Fruit fly (Drosophila melanogaster) whole organism, embryonic: ENCODE data around the gene Rgl.

ENCODE experiments used
- ATbp ChIP-seq: fragments of 200-800 bp; sonication (Bioruptor generic); optimal IDR thresholded peaks from 2 replicates; lab custom pipeline; 2017; ENCODE audit warnings: missing biosample characterization, mild to moderate bottlenecking, missing genetic modification characterization, missing genetic modification reagents
- Abd-B ChIP-seq: fragments of 200-800 bp; sonication (Bioruptor generic); optimal IDR thresholded peaks from 2 replicates; lab custom pipeline; 2018; ENCODE audit warnings: missing biosample characterization, mild to moderate bottlenecking, missing genetic modification characterization, moderate library complexity
- B-H2 ChIP-seq: fragments of 200-800 bp; sonication (Bioruptor generic); optimal IDR thresholded peaks from 2 replicates; lab custom pipeline; 2018; ENCODE audit warnings: missing biosample characterization, mild to moderate bottlenecking, missing genetic modification characterization
- CG10209 ChIP-seq: fragments of 200-800 bp; sonication (Bioruptor generic); optimal IDR thresholded peaks from 3 replicates; lab custom pipeline; 2017; ENCODE audit warnings: missing biosample characterization, mild to moderate bottlenecking, missing genetic modification characterization, missing genetic modification reagents
- CG12659 ChIP-seq: fragments of 200-800 bp; sonication (Bioruptor generic); optimal IDR thresholded peaks from 3 replicates; lab custom pipeline; 2017; ENCODE audit warnings: mild to moderate bottlenecking, missing biosample characterization, missing genetic modification reagents, missing genetic modification characterization
- CG13624 ChIP-seq: fragments of 200-800 bp; sonication (Bioruptor generic); optimal IDR thresholded peaks from 2 replicates; lab custom pipeline; 2016; ENCODE audit warnings: missing biosample characterization, missing genetic modification characterization
- CG14710 ChIP-seq: fragments of 200-800 bp; sonication (Bioruptor generic); optimal IDR thresholded peaks from 3 replicates; lab custom pipeline; 2019; ENCODE audit warnings: missing biosample characterization, mild to moderate bottlenecking, missing genetic modification characterization, moderate library complexity
- CG15073 ChIP-seq: fragments of 200-800 bp; sonication (Bioruptor generic); optimal IDR thresholded peaks from 2 replicates; lab custom pipeline; 2016; ENCODE audit warnings: missing biosample characterization, missing genetic modification characterization
- CG18764 ChIP-seq: fragments of 200-800 bp; sonication (Bioruptor generic); optimal IDR thresholded peaks from 3 replicates; lab custom pipeline; 2016; ENCODE audit warnings: missing biosample characterization, missing genetic modification characterization
- CG3065 ChIP-seq: fragments of 200-800 bp; sonication (Bioruptor generic); optimal IDR thresholded peaks from 2 replicates; lab custom pipeline; 2016; ENCODE audit warnings: missing biosample characterization, missing genetic modification characterization
- CG32772 ChIP-seq: fragments of 200-800 bp; sonication (Bioruptor generic); IDR thresholded peaks from 2 replicates; pipeline ENCODE4 v1.3.6; 2022; ENCODE audit warnings: missing biosample characterization, missing genetic modification characterization
- CG4707 ChIP-seq: fragments of 200-800 bp; sonication (Bioruptor generic); optimal IDR thresholded peaks from 2 replicates; lab custom pipeline; 2018; ENCODE audit warnings: missing biosample characterization, mild to moderate bottlenecking, missing genetic modification characterization, moderate library complexity
- CG4854 ChIP-seq: fragments of 200-800 bp; sonication (Bioruptor generic); optimal IDR thresholded peaks from 2 replicates; lab custom pipeline; 2016; ENCODE audit warnings: missing biosample characterization, missing genetic modification characterization, inconsistent platforms
- CG6683 ChIP-seq: fragments of 200-800 bp; sonication (Bioruptor generic); optimal IDR thresholded peaks from 2 replicates; lab custom pipeline; 2017; ENCODE audit warnings: missing biosample characterization, mild to moderate bottlenecking, missing genetic modification characterization, missing genetic modification reagents
- CG6813 ChIP-seq: fragments of 200-800 bp; sonication (Bioruptor generic); optimal IDR thresholded peaks from 2 replicates; lab custom pipeline; 2017; ENCODE audit warnings: missing biosample characterization, missing genetic modification characterization, mild to moderate bottlenecking, moderate library complexity, missing genetic modification reagents
- CG7987 ChIP-seq: fragments of 200-800 bp; sonication (Bioruptor generic); optimal IDR thresholded peaks from 2 replicates; lab custom pipeline; 2018; ENCODE audit warnings: missing biosample characterization, mild to moderate bottlenecking, missing genetic modification characterization, moderate library complexity
- CG8281 ChIP-seq: fragments of 200-800 bp; sonication (Bioruptor generic); optimal IDR thresholded peaks from 2 replicates; lab custom pipeline; 2018; ENCODE audit warnings: missing biosample characterization, mild to moderate bottlenecking, missing genetic modification characterization, moderate library complexity
- CG8924 ChIP-seq: fragments of 200-800 bp; optimal IDR thresholded peaks from 3 replicates; lab custom pipeline; 2019; ENCODE audit warnings: missing biosample characterization, mild to moderate bottlenecking, missing genetic modification characterization, moderate library complexity
- CHES-1-like ChIP-seq: fragments of 200-800 bp; sonication (Bioruptor generic); optimal IDR thresholded peaks from 2 replicates; lab custom pipeline; 2016; ENCODE audit warnings: missing biosample characterization, missing genetic modification characterization
- Chrac-16 ChIP-seq: fragments of 200-800 bp; sonication (Bioruptor generic); optimal IDR thresholded peaks from 3 replicates; lab custom pipeline; 2016; ENCODE audit warnings: missing biosample characterization, missing genetic modification characterization
- D19B ChIP-seq: fragments of 200-800 bp; sonication (Bioruptor generic); optimal IDR thresholded peaks from 2 replicates; lab custom pipeline; 2017; ENCODE audit warnings: missing biosample characterization, mild to moderate bottlenecking, missing genetic modification characterization
- Dad ChIP-seq: fragments of 200-800 bp; sonication (Bioruptor generic); optimal IDR thresholded peaks from 3 replicates; lab custom pipeline; 2016; ENCODE audit warnings: missing biosample characterization, missing genetic modification characterization
- Dip2 ChIP-seq: fragments of 200-800 bp; sonication (Bioruptor generic); IDR thresholded peaks from 2 replicates; pipeline ENCODE4 v1.3.6; 2022; ENCODE audit warnings: missing biosample characterization, missing genetic modification characterization
- Dp ChIP-seq: fragments of 200-800 bp; sonication (Bioruptor generic); optimal IDR thresholded peaks from 2 replicates; lab custom pipeline; 2018; ENCODE audit warnings: missing biosample characterization, mild to moderate bottlenecking, missing genetic modification characterization, moderate library complexity
- Dref ChIP-seq: fragments of 200-800 bp; sonication (Bioruptor generic); IDR thresholded peaks from 2 replicates; pipeline ENCODE4 v1.3.6; 2022; ENCODE audit warnings: missing biosample characterization, missing genetic modification characterization
- Drgx ChIP-seq: fragments of 200-800 bp; sonication (Bioruptor generic); IDR thresholded peaks from 2 replicates; pipeline ENCODE4 v1.3.6; 2022; ENCODE audit warnings: missing biosample characterization, missing genetic modification characterization
- HmgD ChIP-seq: fragments of 200-800 bp; sonication (Bioruptor generic); optimal IDR thresholded peaks from 3 replicates; lab custom pipeline; 2016; ENCODE audit warnings: missing biosample characterization, missing genetic modification characterization
- Hsf ChIP-seq: fragments of 200-800 bp; sonication (Bioruptor generic); optimal IDR thresholded peaks from 3 replicates; lab custom pipeline; 2016; ENCODE audit warnings: missing biosample characterization, missing genetic modification characterization
- Kr ChIP-seq: fragments of 200-800 bp; sonication (Bioruptor generic); optimal IDR thresholded peaks from 2 replicates; lab custom pipeline; 2017; ENCODE audit warnings: missing biosample characterization, mild to moderate bottlenecking, missing genetic modification characterization
- Mrtf ChIP-seq: fragments of 200-800 bp; sonication (Bioruptor generic); IDR thresholded peaks from 3 replicates; pipeline ENCODE4 v1.3.6; 2022; ENCODE audit warnings: missing biosample characterization, missing genetic modification characterization
- NK7.1 ChIP-seq: fragments of 200-800 bp; sonication (Bioruptor generic); optimal IDR thresholded peaks from 3 replicates; lab custom pipeline; 2016; ENCODE audit warnings: missing biosample characterization, missing genetic modification characterization
- Pdp1 ChIP-seq, 2 experiments: fragments of 200-800 bp; sonication (Bioruptor generic); optimal IDR thresholded peaks; 3 replicates each; lab custom pipeline; 2016; ENCODE audit warnings: missing biosample characterization in 2 of 2, missing genetic modification characterization in 2 of 2, mild to moderate bottlenecking in 1 of 2, moderate library complexity in 1 of 2
- Scr ChIP-seq: fragments of 200-800 bp; sonication (Bioruptor generic); IDR thresholded peaks from 2 replicates; pipeline ENCODE4 v1.3.6; 2022; ENCODE audit warnings: missing biosample characterization, missing genetic modification characterization; ENCODE audit not compliant: partially characterized antibody
- Sin3A ChIP-seq: fragments of >200 bp; optimal IDR thresholded peaks from 2 replicates; lab custom pipeline; 2018
- Ssrp ChIP-seq: fragments of 200-800 bp; sonication (Bioruptor generic); optimal IDR thresholded peaks from 2 replicates; lab custom pipeline; 2018; ENCODE audit warnings: missing biosample characterization, mild to moderate bottlenecking, missing genetic modification characterization, moderate library complexity
- bbx ChIP-seq: fragments of 200-800 bp; sonication (Bioruptor generic); IDR thresholded peaks from 2 replicates; pipeline ENCODE4 v1.3.6; 2022; ENCODE audit warnings: missing biosample characterization, missing genetic modification characterization; ENCODE audit not compliant: partially characterized antibody
- chm ChIP-seq: fragments of 200-800 bp; sonication (Bioruptor generic); IDR thresholded peaks from 2 replicates; pipeline ENCODE4 v1.3.6; 2022; ENCODE audit warnings: missing biosample characterization, missing genetic modification characterization
- chn ChIP-seq: fragments of 200-800 bp; sonication (Bioruptor generic); optimal IDR thresholded peaks from 2 replicates; lab custom pipeline; 2016; ENCODE audit warnings: missing biosample characterization, missing genetic modification characterization
- croc ChIP-seq: fragments of 200-800 bp; sonication (Bioruptor generic); conservative IDR thresholded peaks from 3 replicates; pipeline ENCODE4 v1.3.6; 2022; ENCODE audit warnings: missing biosample characterization, missing genetic modification characterization
- dati ChIP-seq: fragments of 200-800 bp; sonication (Bioruptor generic); IDR thresholded peaks from 2 replicates; pipeline ENCODE4 v1.3.6; 2022; ENCODE audit warnings: missing biosample characterization, missing genetic modification characterization
- dimm ChIP-seq: fragments of 200-800 bp; sonication (Bioruptor generic); IDR thresholded peaks from 2 replicates; pipeline ENCODE4 v1.3.6; 2022; ENCODE audit warnings: missing biosample characterization, missing genetic modification characterization
- dpn ChIP-seq, 2 experiments: fragments of 200-800 bp; sonication (Bioruptor generic); optimal IDR thresholded peaks; 3 replicates each; lab custom pipeline; 2016; ENCODE audit warnings: missing biosample characterization in 2 of 2, missing genetic modification characterization in 2 of 2
- fd96Cb ChIP-seq: fragments of 200-800 bp; sonication (Bioruptor generic); optimal IDR thresholded peaks from 2 replicates; lab custom pipeline; 2018; ENCODE audit warnings: missing biosample characterization, mild to moderate bottlenecking, missing genetic modification characterization, moderate library complexity
- gro ChIP-seq: fragments of 200-800 bp; sonication (Bioruptor generic); optimal IDR thresholded peaks from 2 replicates; lab custom pipeline; 2016; ENCODE audit warnings: missing biosample characterization, missing genetic modification characterization
- knrl ChIP-seq: fragments of 200-800 bp; sonication (Bioruptor generic); IDR thresholded peaks from 3 replicates; pipeline ENCODE4 v1.3.6; 2022; ENCODE audit warnings: missing biosample characterization, missing genetic modification characterization; ENCODE audit not compliant: partially characterized antibody
- lab ChIP-seq: fragments of 200-800 bp; sonication (Bioruptor generic); optimal IDR thresholded peaks from 3 replicates; lab custom pipeline; 2017; ENCODE audit warnings: missing biosample characterization, missing genetic modification characterization, mild to moderate bottlenecking, moderate library complexity, missing genetic modification reagents
- lbe ChIP-seq: fragments of 200-800 bp; sonication (Bioruptor generic); optimal IDR thresholded peaks from 2 replicates; lab custom pipeline; 2016; ENCODE audit warnings: missing biosample characterization, mild to moderate bottlenecking, missing genetic modification characterization
- pfk ChIP-seq: fragments of 200-800 bp; sonication (Bioruptor generic); optimal IDR thresholded peaks from 2 replicates; lab custom pipeline; 2018; ENCODE audit warnings: missing biosample characterization, mild to moderate bottlenecking, missing genetic modification characterization, moderate library complexity
- ro ChIP-seq: fragments of 200-800 bp; sonication (Bioruptor generic); IDR thresholded peaks from 2 replicates; pipeline ENCODE4 v1.3.6; 2022; ENCODE audit warnings: missing biosample characterization, missing genetic modification characterization
- shn ChIP-seq: fragments of 200-800 bp; sonication (Bioruptor generic); optimal IDR thresholded peaks from 3 replicates; lab custom pipeline; 2016; ENCODE audit warnings: missing biosample characterization, missing genetic modification characterization
- yki ChIP-seq: fragments of >200 bp; optimal IDR thresholded peaks from 3 replicates; lab custom pipeline; 2018

Gene Rgl

dm6 chr3L:13862403-13862802 lies 62.7 kb downstream of the Rgl start (continued):
- TF ChIP-seq CG10209 (peak; percentile 85), Hsf (GFP tag; lab: Kevin White, UChicago) (peak; percentile 89), Sin3A (lab: Kevin White, UChicago) (no peak), CG4854 (GFP tag; lab: Kevin White, UChicago) (no peak), Pdp1 (GFP tag; optimal IDR thresholded peaks at IDR 0.05; lab: Kevin White, UChicago) (peak; percentile 91 to 94), D19B (GFP tag; lab: Kevin White, UChicago) (peak; percentile 20), CG6683 (GFP tag; lab: Kevin White, UChicago) (no peak), HmgD (GFP tag; lab: Kevin White, UChicago) (no peak), chn (peak; percentile 87), Chrac-16 (GFP tag; lab: Kevin White, UChicago) (peak; percentile 84), ATbp (peak; percentile 56), CG14710 (tag; lab: Kevin White, UChicago) (no peak), CG8924 (peak; percentile 23), dpn (GFP tag; optimal IDR thresholded peaks at IDR 0.05; lab: Kevin White, UChicago) (peak; percentile 91 to 96), Dp (no peak), Kr (GFP tag; lab: Kevin White, UChicago) (no peak), chm (GFP tag; lab: Robert Waterston, UW) (peak; percentile 94), bbx (GFP tag; lab: Robert Waterston, UW) (peak; percentile 76), pfk (GFP tag; lab: Kevin White, UChicago) (peak; percentile 0), CHES-1-like (GFP tag; lab: Kevin White, UChicago) (peak; percentile 87), CG3065 (GFP tag; lab: Kevin White, UChicago) (peak; percentile 56), gro (GFP tag; lab: Kevin White, UChicago) (no peak), dati (GFP tag; lab: Robert Waterston, UW) (no peak), CG4707 (GFP tag; lab: Kevin White, UChicago) (peak; percentile 5), Dip2 (GFP tag; lab: Robert Waterston, UW) (no peak), CG8281 (tag; lab: Kevin White, UChicago) (peak; percentile 61), Abd-B (GFP tag; lab: Kevin White, UChicago) (peak; percentile 71), croc (peak; percentile 67), dimm (GFP tag; lab: Robert Waterston, UW) (peak; percentile 89), Dref (GFP tag; lab: Robert Waterston, UW) (peak; percentile 47), Dad (peak; percentile 88), CG6813 (GFP tag; lab: Kevin White, UChicago) (peak; percentile 35), Mrtf (GFP tag; lab: Robert Waterston, UW) (peak; percentile 98), Scr (GFP tag; lab: Robert Waterston, UW) (peak; percentile 48), CG18764 (GFP tag; lab: Kevin White, UChicago) (no peak), CG32772 (no peak; the same call in 1 of the 2 replicates), NK7.1 (no peak), B-H2 (GFP tag; lab: Kevin White, UChicago) (peak; percentile 88), knrl (peak; percentile 81), CG7987 (GFP tag; lab: Kevin White, UChicago) (peak; percentile 41), CG12659 (GFP tag; lab: Kevin White, UChicago) (peak; percentile 81), CG13624 (GFP tag; lab: Kevin White, UChicago) (peak; percentile 93), Drgx (GFP tag; lab: Robert Waterston, UW) (peak; percentile 71), yki (no peak), fd96Cb (tag; lab: Kevin White, UChicago) (no peak), Ssrp (tag; lab: Kevin White, UChicago) (peak; percentile 58), shn (GFP tag; lab: Kevin White, UChicago) (peak; percentile 90), lab (GFP tag; lab: Kevin White, UChicago) (no peak), ro (GFP tag; lab: Robert Waterston, UW) (no peak), CG15073 (peak; percentile 43), lbe (GFP tag; lab: Kevin White, UChicago) (no peak)
